Fruit fly (Drosophila melanogaster): ENCODE measurements around the gene KrT95D.

KrT95D gene

dm6 chr3R:24006449-24007159 lies 25.0 kb downstream of the KrT95D start:
- TF ChIP-seq CG4496 (GFP tag; IDR thresholded peaks at IDR 0.05): peak; percentile 52; the same call in 2 of the 3 replicates
- no peak for TF ChIP-seq gl (tag; optimal IDR thresholded peaks at IDR 0.05)
- no peak for TF ChIP-seq CG10348 (GFP tag; IDR thresholded peaks at IDR 0.05)
- TF ChIP-seq CG12605 (GFP tag; IDR thresholded peaks at IDR 0.05): 0 out of 2 replicates have a peak, but pooled peaks have one; percentile 23
- no peak for TF ChIP-seq CG15710 (tag; optimal IDR thresholded peaks at IDR 0.05)
- TF ChIP-seq CG14655 (GFP tag; optimal IDR thresholded peaks at IDR 0.05): peak; percentile 34
- TF ChIP-seq rn (GFP tag; IDR thresholded peaks at IDR 0.05): no peak
- TF ChIP-seq Pif1B (GFP tag; optimal IDR thresholded peaks at IDR 0.05): peak; percentile 55
- TF ChIP-seq CG8301 (tag; optimal IDR thresholded peaks at IDR 0.05): peak; percentile 28
- TF ChIP-seq fd96Ca (GFP tag; IDR thresholded peaks at IDR 0.05): peak; percentile 11; the same call in 1 of the 3 replicates
- TF ChIP-seq Snoo (tag; optimal IDR thresholded peaks at IDR 0.05): no peak
- no peak for TF ChIP-seq CG17806 (tag; optimal IDR thresholded peaks at IDR 0.05)
- TF ChIP-seq CG8159 (tag; optimal IDR thresholded peaks at IDR 0.05): peak; percentile 1
- TF ChIP-seq Pif1A (GFP tag; optimal IDR thresholded peaks at IDR 0.05): peak; percentile 21
- TF ChIP-seq CG9948 (tag; optimal IDR thresholded peaks at IDR 0.05): no peak
- TF ChIP-seq CG32121 (GFP tag; IDR thresholded peaks at IDR 0.05): peak; percentile 36; the same call in 1 of the 2 replicates
- no peak for TF ChIP-seq CG13204 (GFP tag; optimal IDR thresholded peaks at IDR 0.05)
- 0 out of 2 replicates have a peak, but pooled peaks have one; percentile 44 for TF ChIP-seq Ets98B (GFP tag; IDR thresholded peaks at IDR 0.05)
- TF ChIP-seq D1 (tag; optimal IDR thresholded peaks at IDR 0.05): no peak
- TF ChIP-seq EcR (GFP tag; optimal IDR thresholded peaks at IDR 0.05): no peak
- no peak for TF ChIP-seq CG34367 (tag; optimal IDR thresholded peaks at IDR 0.05)

- no peak for TF ChIP-seq Ets98B (GFP tag; IDR thresholded peaks at IDR 0.05)
- TF ChIP-seq D1 (tag; optimal IDR thresholded peaks at IDR 0.05): no peak
- peak; percentile 51 for TF ChIP-seq CG13204 (GFP tag; optimal IDR thresholded peaks at IDR 0.05)
- TF ChIP-seq fd96Ca (GFP tag; IDR thresholded peaks at IDR 0.05): no peak
- TF ChIP-seq CG32121 (GFP tag; IDR thresholded peaks at IDR 0.05): no peak
- TF ChIP-seq Pif1A (GFP tag; optimal IDR thresholded peaks at IDR 0.05): peak; percentile 21
- TF ChIP-seq CG9948 (tag; optimal IDR thresholded peaks at IDR 0.05): peak; percentile 34
- TF ChIP-seq Pif1B (GFP tag; optimal IDR thresholded peaks at IDR 0.05): no peak
- no peak for TF ChIP-seq CG12605 (GFP tag; IDR thresholded peaks at IDR 0.05)
- peak; percentile 80 for TF ChIP-seq EcR (GFP tag; optimal IDR thresholded peaks at IDR 0.05)
- TF ChIP-seq Snoo (tag; optimal IDR thresholded peaks at IDR 0.05): no peak
- TF ChIP-seq rn (GFP tag; IDR thresholded peaks at IDR 0.05): no peak
- no peak for TF ChIP-seq CG8301 (tag; optimal IDR thresholded peaks at IDR 0.05)
- TF ChIP-seq CG15710 (tag; optimal IDR thresholded peaks at IDR 0.05): peak; percentile 44
- peak; percentile 50 for TF ChIP-seq CG17806 (tag; optimal IDR thresholded peaks at IDR 0.05)
- TF ChIP-seq CG4496 (GFP tag; IDR thresholded peaks at IDR 0.05): no peak
- TF ChIP-seq CG14655 (GFP tag; optimal IDR thresholded peaks at IDR 0.05): no peak
- TF ChIP-seq CG8159 (tag; optimal IDR thresholded peaks at IDR 0.05): peak; percentile 50
- TF ChIP-seq gl (tag; optimal IDR thresholded peaks at IDR 0.05): peak; percentile 76
- TF ChIP-seq CG34367 (tag; optimal IDR thresholded peaks at IDR 0.05): peak; percentile 44
- TF ChIP-seq CG10348 (GFP tag; IDR thresholded peaks at IDR 0.05): no peak
Observed at dm6 chr3R:24003948-24004347, 27.7 kb downstream of the KrT95D start.

dm6 chr3R:24001150-24001549 lies 30.5 kb downstream of the KrT95D start:
- TF ChIP-seq rn (GFP tag; IDR thresholded peaks at IDR 0.05) (no peak), CG17806 (tag; optimal IDR thresholded peaks at IDR 0.05) (no peak), CG12605 (GFP tag; IDR thresholded peaks at IDR 0.05) (no peak), CG9948 (tag; optimal IDR thresholded peaks at IDR 0.05) (no peak), CG32121 (GFP tag; IDR thresholded peaks at IDR 0.05) (no peak), gl (tag; optimal IDR thresholded peaks at IDR 0.05) (no peak), CG10348 (GFP tag; IDR thresholded peaks at IDR 0.05) (no peak), CG4496 (GFP tag; IDR thresholded peaks at IDR 0.05) (no peak), D1 (tag; optimal IDR thresholded peaks at IDR 0.05) (no peak), Pif1B (GFP tag; optimal IDR thresholded peaks at IDR 0.05) (no peak), EcR (GFP tag; optimal IDR thresholded peaks at IDR 0.05) (no peak), CG14655 (GFP tag; optimal IDR thresholded peaks at IDR 0.05) (no peak), CG13204 (GFP tag; optimal IDR thresholded peaks at IDR 0.05) (no peak), CG15710 (tag; optimal IDR thresholded peaks at IDR 0.05) (no peak), Pif1A (GFP tag; optimal IDR thresholded peaks at IDR 0.05) (no peak), Ets98B (GFP tag; IDR thresholded peaks at IDR 0.05) (no peak), CG34367 (tag; optimal IDR thresholded peaks at IDR 0.05) (no peak), CG8301 (tag; optimal IDR thresholded peaks at IDR 0.05) (no peak)

DNA sequence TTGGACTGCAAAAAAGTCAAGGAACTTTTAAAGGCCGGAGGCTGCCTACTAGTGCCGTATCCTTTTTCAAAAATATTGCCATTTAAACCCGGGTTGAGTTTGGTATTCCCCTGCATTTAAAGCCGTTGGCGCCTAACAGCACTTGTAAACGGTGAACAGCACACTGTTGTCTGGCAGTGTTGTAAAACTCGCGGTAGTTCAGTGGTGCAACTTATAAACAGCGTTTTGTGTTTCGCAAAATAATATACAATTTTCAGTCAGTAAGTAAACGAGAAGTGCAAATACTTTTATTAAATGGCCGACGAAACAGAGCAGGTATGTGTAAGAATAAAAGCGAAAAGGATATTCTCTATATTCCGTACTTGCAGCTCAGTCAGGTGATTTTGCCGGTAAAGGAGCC lies 35.4 kb downstream of the KrT95D start, which contains the start of gene LSm3:
TSS of gene LSm3 (plus strand) at position 39 of the 400 bp plus-strand sequence.
- TF ChIP-seq CG10348 (GFP tag; IDR thresholded peaks at IDR 0.05): no peak
- no peak for TF ChIP-seq EcR (GFP tag; optimal IDR thresholded peaks at IDR 0.05)
- TF ChIP-seq Ets98B (GFP tag; IDR thresholded peaks at IDR 0.05): no peak
- no peak for TF ChIP-seq CG14655 (GFP tag; optimal IDR thresholded peaks at IDR 0.05)
- TF ChIP-seq Pif1B (GFP tag; optimal IDR thresholded peaks at IDR 0.05): no peak
- no peak for TF ChIP-seq CG17806 (tag; optimal IDR thresholded peaks at IDR 0.05)
- TF ChIP-seq CG4496 (GFP tag; IDR thresholded peaks at IDR 0.05): no peak

dm6 chr3R:23995460-23995859 lies 36.2 kb downstream of the KrT95D start, which contains the start of gene CG33108:
Gene CG33108, plus strand, starts transcription at chr3R:23995659.
- TF ChIP-seq Pif1B (GFP tag; optimal IDR thresholded peaks at IDR 0.05): no peak
- TF ChIP-seq CG14655 (GFP tag; optimal IDR thresholded peaks at IDR 0.05): no peak
- TF ChIP-seq rn (GFP tag; IDR thresholded peaks at IDR 0.05): no peak
- TF ChIP-seq CG9948 (tag; optimal IDR thresholded peaks at IDR 0.05): no peak
- no peak for TF ChIP-seq Snoo (tag; optimal IDR thresholded peaks at IDR 0.05)
- no peak for TF ChIP-seq Ets98B (GFP tag; IDR thresholded peaks at IDR 0.05)
- TF ChIP-seq CG12605 (GFP tag; IDR thresholded peaks at IDR 0.05): no peak
- TF ChIP-seq CG32121 (GFP tag; IDR thresholded peaks at IDR 0.05): no peak

Data from whole organism, pupa.